Fruit fly (Drosophila melanogaster): ENCODE results near the gene B-H2.

Gene B-H2

dm6 chrX:17301705-17302104 lies 12.7 kb upstream of the B-H2 start, which contains the start of gene Fim (continued):
- TF ChIP-seq Sry-δ (GFP tag; optimal IDR thresholded peaks at IDR 0.05), result peak; percentile 24
- TF ChIP-seq CG2120 (GFP tag; optimal IDR thresholded peaks at IDR 0.05), result no peak
- no peak for TF ChIP-seq CG4730 (GFP tag; IDR thresholded peaks at IDR 0.05)
- no peak for TF ChIP-seq Atf6 (GFP tag; IDR thresholded peaks at IDR 0.05)
- no peak for TF ChIP-seq caup (GFP tag; optimal IDR thresholded peaks at IDR 0.05; ENCODE audit: severe bottlenecking)
- no peak; the same call in 1 of the 2 replicates for TF ChIP-seq rib (GFP tag; IDR thresholded peaks at IDR 0.05)
- no peak for TF ChIP-seq CG17829 (tag; optimal IDR thresholded peaks at IDR 0.05)
- TF ChIP-seq sug (tag; optimal IDR thresholded peaks at IDR 0.05), result no peak
- TF ChIP-seq CG13123 (GFP tag; optimal IDR thresholded peaks at IDR 0.05), result no peak
- TF ChIP-seq luna (GFP tag; optimal IDR thresholded peaks at IDR 0.05), result no peak
- peak; percentile 9 for TF ChIP-seq pzg (GFP tag; optimal IDR thresholded peaks at IDR 0.05)
- TF ChIP-seq CG15514 (GFP tag; optimal IDR thresholded peaks at IDR 0.05), result no peak
- TF ChIP-seq peb (GFP tag; IDR thresholded peaks at IDR 0.05), result no peak
- no peak for TF ChIP-seq az2 (GFP tag; optimal IDR thresholded peaks at IDR 0.05)
- TF ChIP-seq zfh1 (GFP tag; IDR thresholded peaks at IDR 0.05), result 0 out of 3 replicates have a peak, but pooled peaks have one; percentile 9
- no peak for TF ChIP-seq CG17612 (GFP tag; IDR thresholded peaks at IDR 0.05)
- TF ChIP-seq cwo (GFP tag; optimal IDR thresholded peaks at IDR 0.05), result no peak
- TF ChIP-seq gsb (GFP tag; IDR thresholded peaks at IDR 0.05), result no peak
- no peak for TF ChIP-seq CG11696 (GFP tag; IDR thresholded peaks at IDR 0.05)
- TF ChIP-seq stc (GFP tag; IDR thresholded peaks at IDR 0.05), result no peak
- no peak for TF ChIP-seq CG7271 (tag; optimal IDR thresholded peaks at IDR 0.05)
- no peak for TF ChIP-seq B-H1 (GFP tag; IDR thresholded peaks at IDR 0.05)
- no peak for TF ChIP-seq BEAF-32 (GFP tag; optimal IDR thresholded peaks at IDR 0.05)

dm6 chrX:17302202-17303061 lies 11.9 kb upstream of the B-H2 start:
- TF ChIP-seq nom (GFP tag; optimal IDR thresholded peaks at IDR 0.05) (peak; percentile 30), kni (GFP tag; optimal IDR thresholded peaks at IDR 0.05) (no peak), slou (GFP tag; optimal IDR thresholded peaks at IDR 0.05) (no peak), lbe (GFP tag; optimal IDR thresholded peaks at IDR 0.05) (no peak), zfh1 (GFP tag; IDR thresholded peaks at IDR 0.05) (no peak), CG5180 (GFP tag; optimal IDR thresholded peaks at IDR 0.05) (no peak), croc (GFP tag; conservative IDR thresholded peaks at IDR 0.05) (no peak), Oaz (GFP tag; IDR thresholded peaks at IDR 0.05) (no peak), gsb (GFP tag; IDR thresholded peaks at IDR 0.05) (no peak), ssp (GFP tag; IDR thresholded peaks at IDR 0.05) (no peak), ato (GFP tag; IDR thresholded peaks at IDR 0.05; ENCODE audit: partially characterized antibody) (no peak), CG2875 (GFP tag; optimal IDR thresholded peaks at IDR 0.05) (no peak), Fer1 (GFP tag; optimal IDR thresholded peaks at IDR 0.05) (no peak), CG15011 (GFP tag; optimal IDR thresholded peaks at IDR 0.05) (no peak), Chrac-16 (GFP tag; optimal IDR thresholded peaks at IDR 0.05) (no peak), CG17385 (GFP tag; optimal IDR thresholded peaks at IDR 0.05) (no peak), Hmr (GFP tag; optimal IDR thresholded peaks at IDR 0.05) (no peak), CG8944 (GFP tag; optimal IDR thresholded peaks at IDR 0.05) (no peak), eve (GFP tag; optimal IDR thresholded peaks at IDR 0.05) (no peak), H2.0 (GFP tag; IDR thresholded peaks at IDR 0.05) (no peak), CG15073 (GFP tag; optimal IDR thresholded peaks at IDR 0.05) (no peak), jigr1 (GFP tag; IDR thresholded peaks at IDR 0.05) (no peak), lilli (GFP tag; optimal IDR thresholded peaks at IDR 0.05) (no peak), amos (GFP tag; IDR thresholded peaks at IDR 0.05; ENCODE audit: partially characterized antibody) (peak; percentile 34), pita (GFP tag; optimal IDR thresholded peaks at IDR 0.05) (no peak), CG7271 (tag; optimal IDR thresholded peaks at IDR 0.05) (no peak), CG18599 (GFP tag; optimal IDR thresholded peaks at IDR 0.05) (no peak), Lpt (GFP tag; optimal IDR thresholded peaks at IDR 0.05) (no peak), ken (GFP tag; IDR thresholded peaks at IDR 0.05) (no peak)

Data from whole organism, embryonic.